Worm (Caenorhabditis elegans) whole organism, L4 larva: Measurements from ENCODE around the gene dct-17.

Source experiments
- F49E8.2 ChIP-seq: sonication (generic microtip); optimal IDR thresholded peaks from 2 replicates; lab custom pipeline; 2016; ENCODE audit warnings: missing compliant biosample characterization, mild to moderate bottlenecking, missing genetic modification characterization, borderline replicate concordance
- Y5F2A.4 ChIP-seq: fragments of 200-800 bp; sonication (Bioruptor generic); optimal IDR thresholded peaks from 2 replicates; lab custom pipeline; 2018; ENCODE audit warnings: mild to moderate bottlenecking, missing genetic modification characterization, missing compliant biosample characterization
- ZK337.2 ChIP-seq: fragments of 200-800 bp; sonication (Bioruptor generic); IDR thresholded peaks from 2 replicates; pipeline ENCODE4 v1.3.6; 2022; ENCODE audit warnings: missing genetic modification reagents, missing genetic modification characterization, missing compliant biosample characterization
- aha-1 ChIP-seq: fragments of 150-350 bp; peaks from one replicate; lab custom pipeline; 2014; ENCODE audit warnings: missing biosample characterization, missing genetic modification characterization
- ceh-20 ChIP-seq: fragments of 200-800 bp; sonication (Bioruptor generic); IDR thresholded peaks from 2 replicates; pipeline ENCODE4 v1.3.6; 2022; ENCODE audit warnings: missing genetic modification reagents, missing genetic modification characterization, missing compliant biosample characterization
- ceh-32 ChIP-seq: sonication (generic microtip); optimal IDR thresholded peaks from 2 replicates; lab custom pipeline; 2016; ENCODE audit warnings: mild to moderate bottlenecking, missing genetic modification characterization, missing compliant biosample characterization; ENCODE audit not compliant: poor library complexity
- daf-12 ChIP-seq: fragments of 150-350 bp; optimal IDR thresholded peaks from 2 replicates; lab custom pipeline; 2014; ENCODE audit warnings: missing biosample characterization, missing genetic modification reagents, missing genetic modification characterization
- daf-16 ChIP-seq, 3 experiments: sonication (generic microtip); optimal IDR thresholded peaks; 2 replicates each; lab custom pipeline; 2016 to 2017; ENCODE audit warnings: missing genetic modification characterization in 3 of 3, missing genetic modification reagents in 3 of 3, mild to moderate bottlenecking in 2 of 3, missing compliant biosample characterization in 2 of 3, missing biosample characterization in 1 of 3, moderate library complexity in 1 of 3
- dmd-6 ChIP-seq: fragments of 200-800 bp; sonication (Bioruptor generic); IDR thresholded peaks from 2 replicates; pipeline ENCODE4 v1.3.6; 2022; ENCODE audit warnings: missing genetic modification reagents, missing genetic modification characterization, missing compliant biosample characterization
- dpl-1 ChIP-seq: fragments of 150-350 bp; optimal IDR thresholded peaks from 2 replicates; lab custom pipeline; 2014; ENCODE audit warnings: missing biosample characterization, missing genetic modification reagents, missing genetic modification characterization
- egl-43 ChIP-seq: fragments of 200-800 bp; sonication (Bioruptor generic); IDR thresholded peaks from 2 replicates; pipeline ENCODE4 v1.3.6; 2022; ENCODE audit warnings: missing genetic modification reagents, missing genetic modification characterization, missing compliant biosample characterization
- hlh-30 ChIP-seq: sonication (generic microtip); optimal IDR thresholded peaks from 2 replicates; lab custom pipeline; 2017; ENCODE audit warnings: antibody characterized with exemption, mild to moderate bottlenecking, missing genetic modification characterization, missing compliant biosample characterization; ENCODE audit not compliant: insufficient read depth
- hmg-1.1 ChIP-seq: fragments of 200-800 bp; sonication (Bioruptor generic); IDR thresholded peaks from 2 replicates; pipeline ENCODE4 v1.3.6; 2022; ENCODE audit warnings: missing genetic modification reagents, missing genetic modification characterization, missing compliant biosample characterization
- lim-7 ChIP-seq: fragments of 200-800 bp; sonication (Bioruptor generic); IDR thresholded peaks from 2 replicates; pipeline ENCODE4 v1.3.6; 2022; ENCODE audit warnings: missing genetic modification characterization, missing compliant biosample characterization
- lin-39 ChIP-seq: fragments of 150-350 bp; optimal IDR thresholded peaks from 2 replicates; lab custom pipeline; 2014; ENCODE audit warnings: missing biosample characterization, missing genetic modification reagents, missing genetic modification characterization
- lir-3 ChIP-seq: sonication (generic microtip); optimal IDR thresholded peaks from 2 replicates; lab custom pipeline; 2016; ENCODE audit warnings: mild to moderate bottlenecking, missing genetic modification characterization, missing compliant biosample characterization
- lsy-2 ChIP-seq, 2 experiments: fragments of 150-350 bp in 1 of 2; sonication (generic microtip) in 1 of 2; optimal IDR thresholded peaks; 2 replicates each; lab custom pipeline; 2014 to 2017; ENCODE audit warnings: missing biosample characterization in 2 of 2, missing genetic modification characterization in 2 of 2
- madf-5 ChIP-seq, 2 experiments: fragments of 200-800 bp; sonication (Bioruptor generic); IDR thresholded peaks; 2 replicates each; pipeline ENCODE4 v1.3.6; 2022; ENCODE audit warnings: missing compliant biosample characterization in 2 of 2, missing genetic modification characterization in 2 of 2
- mxl-3 ChIP-seq: fragments of 200-800 bp; sonication (Bioruptor generic); optimal IDR thresholded peaks from 2 replicates; lab custom pipeline; 2018; ENCODE audit warnings: mild to moderate bottlenecking, missing genetic modification characterization, missing compliant biosample characterization
- nhr-10 ChIP-seq: fragments of 150-350 bp; optimal IDR thresholded peaks from 2 replicates; lab custom pipeline; 2014; ENCODE audit warnings: missing biosample characterization, missing genetic modification characterization
- nhr-11 ChIP-seq: fragments of 150-350 bp; optimal IDR thresholded peaks from 2 replicates; lab custom pipeline; 2014; ENCODE audit warnings: missing biosample characterization, missing genetic modification characterization
- nhr-111 ChIP-seq: fragments of 200-800 bp; sonication (Bioruptor generic); optimal IDR thresholded peaks from 2 replicates; lab custom pipeline; 2018; ENCODE audit warnings: mild to moderate bottlenecking, missing genetic modification characterization, missing compliant biosample characterization
- nhr-237 ChIP-seq: sonication (generic microtip); optimal IDR thresholded peaks from 2 replicates; lab custom pipeline; 2017; ENCODE audit warnings: missing biosample characterization, missing genetic modification characterization
- nhr-28 ChIP-seq: fragments of 150-350 bp; optimal IDR thresholded peaks from 2 replicates; lab custom pipeline; 2014; ENCODE audit warnings: missing biosample characterization, missing genetic modification characterization
- nhr-42 ChIP-seq: fragments of 200-800 bp; sonication (Bioruptor generic); IDR thresholded peaks from 2 replicates; pipeline ENCODE4 v1.3.6; 2022; ENCODE audit warnings: missing genetic modification characterization, missing compliant biosample characterization
- php-3 ChIP-seq: fragments of 200-800 bp; sonication (Bioruptor generic); IDR thresholded peaks from 2 replicates; pipeline ENCODE4 v1.3.6; 2022; ENCODE audit warnings: missing genetic modification reagents, missing genetic modification characterization, missing compliant biosample characterization
- pqm-1 ChIP-seq: sonication (generic microtip); optimal IDR thresholded peaks from 2 replicates; lab custom pipeline; 2017; ENCODE audit warnings: missing biosample characterization, missing genetic modification characterization
- set-16 ChIP-seq: fragments of 200-800 bp; sonication (Bioruptor generic); IDR thresholded peaks from 2 replicates; pipeline ENCODE4 v1.3.6; 2022; ENCODE audit warnings: missing genetic modification reagents, missing genetic modification characterization, missing compliant biosample characterization
- spr-3 ChIP-seq: fragments of 200-800 bp; sonication (Bioruptor generic); optimal IDR thresholded peaks from 2 replicates; lab custom pipeline; 2018; ENCODE audit warnings: mild to moderate bottlenecking, missing genetic modification characterization, missing compliant biosample characterization
- unc-62 ChIP-seq, 3 experiments: fragments of 150-350 bp in 1 of 3; sonication (generic microtip); optimal IDR thresholded peaks in 2 of 3; peaks in 1 of 3; 1 replicate in 1 of 3; 2 replicates in 2 of 3; lab custom pipeline; 2014 to 2017; ENCODE audit warnings: missing biosample characterization in 3 of 3, missing genetic modification characterization in 3 of 3, missing genetic modification reagents in 3 of 3, missing genotype in 1 of 3
- zfp-2 ChIP-seq: sonication (generic microtip); optimal IDR thresholded peaks from 2 replicates; lab custom pipeline; 2016; ENCODE audit warnings: mild to moderate bottlenecking, missing genetic modification characterization, missing compliant biosample characterization
- zip-11 ChIP-seq: fragments of 200-800 bp; sonication (Bioruptor generic); IDR thresholded peaks from 2 replicates; pipeline ENCODE4 v1.3.6; 2022; ENCODE audit warnings: missing genetic modification characterization, missing compliant biosample characterization
- ztf-7 ChIP-seq: fragments of 150-350 bp; optimal IDR thresholded peaks from 2 replicates; lab custom pipeline; 2014; ENCODE audit warnings: missing biosample characterization, missing genetic modification characterization

The dct-17 gene

ce11 chrV:13730762-13731161 lies at the start of gene dct-17:
Gene dct-17 (minus strand): TSS chrV:13730784.
- TF ChIP-seq pqm-1 (tag; lab: Kevin White, UChicago) (peak; percentile 48), aha-1 (tag; lab: Kevin White, UChicago) (peak; percentile 14), dmd-6 (GFP tag; lab: Robert Waterston, UW) (peak; percentile 70), php-3 (GFP tag; lab: Robert Waterston, UW) (no peak), daf-12 (tag; lab: Kevin White, UChicago) (no peak), lim-7 (no peak), ceh-32 (no peak), nhr-28 (tag; lab: Kevin White, UChicago) (peak; percentile 31), nhr-11 (tag; lab: Kevin White, UChicago) (no peak), spr-3 (no peak), lir-3 (tag; lab: Kevin White, UChicago) (no peak), hlh-30 (no peak), lin-39 (no peak), egl-43 (no peak), zfp-2 (tag; lab: Kevin White, UChicago) (no peak), mxl-3 (GFP tag; lab: Kevin White, UChicago) (no peak), Y5F2A.4 (no peak), nhr-42 (GFP tag; lab: Robert Waterston, UW) (no peak), set-16 (GFP tag; lab: Robert Waterston, UW) (no peak), nhr-237 (tag; lab: Kevin White, UChicago) (no peak), nhr-10 (no peak), lsy-2 (tag; optimal IDR thresholded peaks at IDR 0.05; lab: Kevin White, UChicago) (no peak), hmg-1.1 (GFP tag; lab: Robert Waterston, UW) (no peak), daf-16 (GFP tag; optimal IDR thresholded peaks at IDR 0.05; lab: Kevin White, UChicago) (no peak), daf-16 (tag; optimal IDR thresholded peaks at IDR 0.05; lab: Kevin White, UChicago) (peak; percentile 6), zip-11 (GFP tag; lab: Robert Waterston, UW) (no peak), F49E8.2 (tag; lab: Kevin White, UChicago) (no peak)

- TF ChIP-seq F49E8.2 (tag; lab: Kevin White, UChicago) (no peak), unc-62 (GFP tag; optimal IDR thresholded peaks at IDR 0.05 in 1 of 2; lab: Kevin White, UChicago) (peak in 1 of 2 experiments; percentile 85), unc-62 (tag; optimal IDR thresholded peaks at IDR 0.05; lab: Kevin White, UChicago) (no peak), daf-16 (GFP tag; optimal IDR thresholded peaks at IDR 0.05; lab: Kevin White, UChicago) (peak in 1 of 2 experiments; percentile 70), daf-16 (tag; optimal IDR thresholded peaks at IDR 0.05; lab: Kevin White, UChicago) (no peak)
Measured at ce11 chrV:13777857-13778256, 47.3 kb upstream of the dct-17 start, which contains the start of gene F53C11.9. Gene F53C11.9 (plus strand): TSS chrV:13778015.

- TF ChIP-seq aha-1 (tag; lab: Kevin White, UChicago) (peak; percentile 77), dmd-6 (GFP tag; lab: Robert Waterston, UW) (peak; percentile 34; the same call in 1 of the 2 replicates), madf-5 (GFP tag; IDR thresholded peaks at IDR 0.05; lab: Robert Waterston, UW) (no peak), pqm-1 (tag; lab: Kevin White, UChicago) (peak; percentile 7), dpl-1 (GFP tag; lab: Kevin White, UChicago) (no peak), nhr-111 (GFP tag; lab: Kevin White, UChicago) (no peak), ceh-20 (GFP tag; lab: Robert Waterston, UW) (no peak), nhr-28 (tag; lab: Kevin White, UChicago) (peak; percentile 19), unc-62 (GFP tag; optimal IDR thresholded peaks at IDR 0.05 in 1 of 2; lab: Kevin White, UChicago) (peak in 1 of 2 experiments; percentile 19), unc-62 (tag; optimal IDR thresholded peaks at IDR 0.05; lab: Kevin White, UChicago) (no peak), ztf-7 (no peak)
Measured at ce11 chrV:13775529-13775928, 44.9 kb upstream of the dct-17 start, which contains the start of gene F53C11.1. Gene F53C11.1 (plus strand): TSS chrV:13775796.

- TF ChIP-seq nhr-28 (tag; lab: Kevin White, UChicago), result peak; percentile 49
- no peak for TF ChIP-seq ZK337.2 (GFP tag; lab: Robert Waterston, UW)
Measured at ce11 chrV:13771209-13771608, 40.6 kb upstream of the dct-17 start, which contains the start of gene F20G2.5. Gene F20G2.5 (plus strand): TSS chrV:13771509.
